Worm (Caenorhabditis elegans): ENCODE data around the gene B0416.11.

- no peak for TF ChIP-seq ces-1 (GFP tag; optimal IDR thresholded peaks at IDR 0.05)
- TF ChIP-seq ztf-11 (tag; optimal IDR thresholded peaks at IDR 0.05) = no peak
- TF ChIP-seq unc-62 (GFP tag; optimal IDR thresholded peaks at IDR 0.05) = no peak
- TF ChIP-seq nhr-28 (tag; optimal IDR thresholded peaks at IDR 0.05) = no peak
- no peak for TF ChIP-seq mep-1 (tag; optimal IDR thresholded peaks at IDR 0.05)
- TF ChIP-seq nhr-12 (tag; optimal IDR thresholded peaks at IDR 0.05) = no peak
- TF ChIP-seq sptf-1 (tag; optimal IDR thresholded peaks at IDR 0.05) = no peak
- TF ChIP-seq lin-13 (tag; optimal IDR thresholded peaks at IDR 0.05) = no peak
- TF ChIP-seq M03D4.4 (tag; optimal IDR thresholded peaks at IDR 0.05) = no peak
- no peak for TF ChIP-seq snpc-4 (tag; optimal IDR thresholded peaks at IDR 0.05)
- no peak for TF ChIP-seq lsy-2 (tag; optimal IDR thresholded peaks at IDR 0.05)
- no peak for TF ChIP-seq nhr-76 (tag; optimal IDR thresholded peaks at IDR 0.05)
- TF ChIP-seq sem-2 (GFP tag; optimal IDR thresholded peaks at IDR 0.05) = no peak
- TF ChIP-seq mls-2 (tag; optimal IDR thresholded peaks at IDR 0.05) = no peak
Observed at ce11 chrX:9261626-9262189, 21.2 kb downstream of the B0416.11 start.
